Worm (Caenorhabditis elegans) whole organism, L1 larva: ENCODE results near the gene Y102A5C.36.
A peak's percentile ranks its signal among the peaks of the same experiment; 100 is the strongest.

ENCODE experiments used
- C34B4.2 ChIP-seq: sonication (generic microtip); optimal IDR thresholded peaks from 2 replicates; lab custom pipeline; 2017; ENCODE audit warnings: mild to moderate bottlenecking, missing genetic modification characterization, missing compliant biosample characterization
- aly-2 ChIP-seq: fragments of 150-350 bp; optimal IDR thresholded peaks from 2 replicates; lab custom pipeline; 2014; ENCODE audit warnings: missing biosample characterization, missing genetic modification characterization
- ama-1 ChIP-seq: fragments of 150-350 bp; optimal IDR thresholded peaks from 2 replicates; lab custom pipeline; 2014
- ceh-63 ChIP-seq: fragments of 200-800 bp; sonication (Bioruptor generic); optimal IDR thresholded peaks from 2 replicates; lab custom pipeline; 2018; ENCODE audit warnings: mild to moderate bottlenecking, missing genetic modification characterization, missing compliant biosample characterization
- ceh-82 ChIP-seq, 3 experiments: fragments of 150-350 bp in 1 of 3; sonication (generic microtip) in 2 of 3; optimal IDR thresholded peaks; 2 replicates each; lab custom pipeline; 2014 to 2017; ENCODE audit warnings: missing biosample characterization in 3 of 3, missing genetic modification characterization in 3 of 3
- ceh-88 ChIP-seq: fragments of 200-800 bp; sonication (Bioruptor generic); IDR thresholded peaks from 2 replicates; pipeline ENCODE4 v1.3.6; 2022; ENCODE audit warnings: missing genetic modification characterization, missing compliant biosample characterization
- dpl-1 ChIP-seq, 3 experiments: fragments of 150-350 bp in 2 of 3; sonication (generic microtip) in 1 of 3; optimal IDR thresholded peaks; 2 replicates each; lab custom pipeline; 2014 to 2017; ENCODE audit warnings: missing biosample characterization in 3 of 3, missing genetic modification characterization in 3 of 3, missing genetic modification reagents in 3 of 3
- dsc-1 ChIP-seq: sonication (generic microtip); optimal IDR thresholded peaks from 2 replicates; lab custom pipeline; 2016; ENCODE audit warnings: mild to moderate bottlenecking, missing genetic modification characterization, missing compliant biosample characterization
- egl-13 ChIP-seq: sonication (generic microtip); optimal IDR thresholded peaks from 2 replicates; lab custom pipeline; 2016; ENCODE audit warnings: missing genotype, missing genetic modification reagents, missing genetic modification characterization, missing compliant biosample characterization
- egl-27 ChIP-seq, 2 experiments: fragments of 150-350 bp in 1 of 2; sonication (generic microtip); optimal IDR thresholded peaks; 3 replicates each; lab custom pipeline; 2017 to 2018; ENCODE audit warnings: missing biosample characterization in 2 of 2, missing genetic modification characterization in 2 of 2, missing genetic modification reagents in 2 of 2
- fkh-8 ChIP-seq: sonication (generic microtip); optimal IDR thresholded peaks from 2 replicates; lab custom pipeline; 2016; ENCODE audit warnings: mild to moderate bottlenecking, missing genetic modification characterization, missing compliant biosample characterization
- fos-1 ChIP-seq: fragments of 150-350 bp; optimal IDR thresholded peaks from 2 replicates; lab custom pipeline; 2014; ENCODE audit warnings: missing biosample characterization, missing genetic modification characterization
- hlh-4 ChIP-seq: sonication (generic microtip); optimal IDR thresholded peaks from 2 replicates; lab custom pipeline; 2016; ENCODE audit warnings: mild to moderate bottlenecking, missing genetic modification characterization, missing compliant biosample characterization
- irx-1 ChIP-seq: sonication (generic microtip); optimal IDR thresholded peaks from 2 replicates; lab custom pipeline; 2016; ENCODE audit warnings: missing genetic modification characterization, missing compliant biosample characterization
- lin-13 ChIP-seq: fragments of 150-350 bp; optimal IDR thresholded peaks from 2 replicates; lab custom pipeline; 2014; ENCODE audit warnings: missing biosample characterization, missing genetic modification reagents, missing genetic modification characterization
- lin-14 ChIP-seq: fragments of 200-800 bp; sonication (Bioruptor generic); optimal IDR thresholded peaks from 2 replicates; lab custom pipeline; 2018; ENCODE audit warnings: mild to moderate bottlenecking, missing genetic modification characterization, moderate library complexity, missing compliant biosample characterization
- lin-39 ChIP-seq: fragments of 150-350 bp; optimal IDR thresholded peaks from 2 replicates; lab custom pipeline; 2014; ENCODE audit warnings: missing biosample characterization, missing genetic modification reagents, missing genetic modification characterization
- lir-3 ChIP-seq: sonication (generic microtip); optimal IDR thresholded peaks from 2 replicates; lab custom pipeline; 2016; ENCODE audit warnings: mild to moderate bottlenecking, missing genetic modification characterization, moderate library complexity, missing compliant biosample characterization; ENCODE audit not compliant: poor library complexity
- mab-9 ChIP-seq: fragments of 200-800 bp; sonication (Bioruptor generic); IDR thresholded peaks from 2 replicates; pipeline ENCODE4 v1.3.6; 2022; ENCODE audit warnings: missing genetic modification reagents, missing genetic modification characterization, missing compliant biosample characterization
- mdl-1 ChIP-seq, 2 experiments: fragments of 150-350 bp; optimal IDR thresholded peaks; 2 replicates each; lab custom pipeline; 2014 to 2017; ENCODE audit warnings: missing biosample characterization in 2 of 2, missing genetic modification characterization in 2 of 2, inconsistent platforms in 1 of 2
- nhr-19 ChIP-seq: fragments of 200-800 bp; sonication (Bioruptor generic); conservative IDR thresholded peaks from 2 replicates; pipeline ENCODE4 v1.3.6; 2022; ENCODE audit warnings: missing genetic modification characterization, missing compliant biosample characterization
- nhr-20 ChIP-seq: sonication (generic microtip); optimal IDR thresholded peaks from 2 replicates; lab custom pipeline; 2016; ENCODE audit warnings: mild to moderate bottlenecking, missing genetic modification characterization, missing compliant biosample characterization
- nhr-237 ChIP-seq: fragments of 150-350 bp; optimal IDR thresholded peaks from 2 replicates; lab custom pipeline; 2014; ENCODE audit warnings: missing biosample characterization, missing genetic modification characterization
- nhr-71 ChIP-seq: sonication (generic microtip); optimal IDR thresholded peaks from 2 replicates; lab custom pipeline; 2016; ENCODE audit warnings: mild to moderate bottlenecking, missing genetic modification characterization, moderate library complexity, missing compliant biosample characterization
- nhr-76 ChIP-seq: sonication (generic microtip); optimal IDR thresholded peaks from 2 replicates; lab custom pipeline; 2017; ENCODE audit warnings: missing biosample characterization, missing genetic modification characterization
- nhr-77 ChIP-seq: fragments of 150-350 bp; optimal IDR thresholded peaks from 2 replicates; lab custom pipeline; 2014; ENCODE audit warnings: missing biosample characterization, missing genetic modification characterization
- nhr-84 ChIP-seq: sonication (generic microtip); optimal IDR thresholded peaks from 2 replicates; lab custom pipeline; 2017; ENCODE audit warnings: missing biosample characterization, missing genetic modification characterization
- nhr-85 ChIP-seq: sonication (generic microtip); peaks from one replicate; lab custom pipeline; 2016; ENCODE audit warnings: missing genetic modification characterization, inconsistent platforms, missing compliant biosample characterization
- pag-3 ChIP-seq: sonication (generic microtip); optimal IDR thresholded peaks from 2 replicates; lab custom pipeline; 2017; ENCODE audit warnings: missing genetic modification characterization, mild to moderate bottlenecking, missing compliant biosample characterization, antibody characterized with exemption, borderline replicate concordance; ENCODE audit not compliant: insufficient read depth
- pax-3 ChIP-seq: fragments of 200-800 bp; sonication (Bioruptor generic); optimal IDR thresholded peaks from 2 replicates; lab custom pipeline; 2018; ENCODE audit warnings: mild to moderate bottlenecking, missing genetic modification characterization, moderate library complexity, missing compliant biosample characterization
- sptf-1 ChIP-seq: fragments of 150-350 bp; optimal IDR thresholded peaks from 2 replicates; lab custom pipeline; 2014; ENCODE audit warnings: missing biosample characterization, missing genetic modification characterization
- swsn-7 ChIP-seq: sonication (generic microtip); optimal IDR thresholded peaks from 2 replicates; lab custom pipeline; 2016; ENCODE audit warnings: missing genetic modification characterization, missing compliant biosample characterization
- unc-30 ChIP-seq: sonication (generic microtip); optimal IDR thresholded peaks from 2 replicates; lab custom pipeline; 2017; ENCODE audit warnings: missing biosample characterization, missing genetic modification characterization
- unc-62 ChIP-seq: fragments of 150-350 bp; optimal IDR thresholded peaks from 2 replicates; lab custom pipeline; 2014; ENCODE audit warnings: missing biosample characterization, missing genetic modification reagents, missing genetic modification characterization
- unc-86 ChIP-seq: sonication (generic microtip); optimal IDR thresholded peaks from 2 replicates; lab custom pipeline; 2016; ENCODE audit warnings: missing genetic modification characterization, missing compliant biosample characterization

Y102A5C.36 gene

DNA sequence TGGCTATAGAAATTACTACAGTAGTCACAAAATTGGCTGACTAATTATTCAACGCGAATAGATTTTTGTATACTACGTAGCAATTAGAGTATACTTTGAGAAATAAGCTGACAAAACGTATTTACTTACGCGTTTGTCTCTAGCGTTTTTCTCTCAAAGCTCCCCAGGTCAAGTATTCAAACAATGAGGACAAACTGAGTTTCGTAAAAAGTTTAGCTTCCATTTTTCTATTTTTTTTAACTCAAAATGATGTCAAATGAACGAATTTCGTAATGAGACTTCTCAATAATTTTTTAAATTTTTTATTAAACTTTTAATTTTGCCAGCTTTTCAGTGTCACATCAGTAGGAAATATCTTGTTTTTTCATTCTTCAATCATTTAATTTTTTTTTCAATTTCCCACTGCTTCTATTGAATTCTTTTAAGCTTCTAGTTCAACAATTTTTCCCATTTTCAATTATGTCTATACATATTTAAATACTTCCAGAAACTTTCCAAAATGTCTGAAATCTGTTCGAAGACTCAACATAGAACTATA, 38.4 kb downstream of the Y102A5C.36 start, which contains the start of the genes ifas-2 and fbxa-44:
Gene ifas-2, minus strand, starts transcription at position 101 of the 538 bp plus-strand sequence.
Gene fbxa-44, plus strand, starts transcription at position 488 of the 538 bp plus-strand sequence.
- TF ChIP-seq egl-13 (tag; lab: Kevin White, UChicago) (no peak), ceh-63 (GFP tag; lab: Kevin White, UChicago) (no peak), swsn-7 (tag; lab: Kevin White, UChicago) (no peak), lin-13 (GFP tag; lab: Kevin White, UChicago) (no peak), unc-86 (tag; lab: Kevin White, UChicago) (no peak), lir-3 (tag; lab: Kevin White, UChicago) (no peak), ceh-82 (tag; optimal IDR thresholded peaks at IDR 0.05; lab: Kevin White, UChicago) (no peak), nhr-19 (GFP tag; lab: Robert Waterston, UW) (no peak), lin-39 (no peak), unc-30 (tag; lab: Kevin White, UChicago) (no peak), hlh-4 (tag; lab: Kevin White, UChicago) (no peak), ceh-88 (no peak), mab-9 (GFP tag; lab: Robert Waterston, UW) (no peak), nhr-237 (no peak), unc-62 (GFP tag; lab: Kevin White, UChicago) (no peak)

ce11 chrV:16884744-16885143, 42.5 kb downstream of the Y102A5C.36 start, which contains the start of gene F09C6.13:
Gene F09C6.13, plus strand, starts transcription at chrV:16885044.
- TF ChIP-seq pax-3 (tag; lab: Kevin White, UChicago) (no peak), mdl-1 (tag; optimal IDR thresholded peaks at IDR 0.05; lab: Kevin White, UChicago) (no peak), nhr-84 (tag; lab: Kevin White, UChicago) (no peak), lin-39 (no peak), lin-14 (no peak), nhr-76 (tag; lab: Kevin White, UChicago) (no peak), aly-2 (no peak), fkh-8 (no peak), pag-3 (tag; lab: Kevin White, UChicago) (no peak), dpl-1 (GFP tag; optimal IDR thresholded peaks at IDR 0.05; lab: Kevin White, UChicago) (no peak), fos-1 (tag; lab: Kevin White, UChicago) (no peak), sptf-1 (tag; lab: Kevin White, UChicago) (no peak), nhr-71 (tag; lab: Kevin White, UChicago) (no peak)

- TF ChIP-seq nhr-85 (no peak), unc-62 (GFP tag; lab: Kevin White, UChicago) (no peak), nhr-77 (tag; lab: Kevin White, UChicago) (peak; percentile 8), nhr-20 (tag; lab: Kevin White, UChicago) (peak; percentile 47), dsc-1 (tag; lab: Kevin White, UChicago) (no peak), egl-27 (tag; optimal IDR thresholded peaks at IDR 0.05; lab: Kevin White, UChicago) (no peak)
Measured at ce11 chrV:16882260-16882918, 44.9 kb downstream of the Y102A5C.36 start, which contains the start of the genes F09C6.11 and F09C6.12. Gene F09C6.11, minus strand, starts transcription at chrV:16882310. Gene F09C6.12, plus strand, starts transcription at chrV:16882868.

DNA sequence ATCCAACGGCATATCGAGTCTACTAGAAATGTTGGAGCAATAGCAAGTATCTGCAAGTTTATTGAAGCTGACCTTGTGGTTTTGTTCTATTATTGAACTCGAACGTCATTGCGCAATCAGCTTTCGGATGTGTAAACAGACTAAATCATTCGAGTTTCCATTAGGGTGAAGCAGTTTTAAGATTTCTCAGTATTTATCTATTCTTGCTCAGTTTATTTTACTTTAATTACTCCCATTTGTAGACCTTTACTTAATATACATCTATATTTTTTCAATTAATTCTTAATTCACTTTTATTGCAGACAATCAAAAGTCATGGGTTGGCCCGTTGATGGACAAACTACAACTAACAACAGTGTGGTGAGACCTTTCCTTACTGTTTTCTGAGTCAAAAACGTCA, 46.6 kb downstream of the Y102A5C.36 start, which contains the start of gene F09C6.14:
Gene F09C6.14, plus strand, starts transcription at position 301 of the 400 bp plus-strand sequence.
- no peak for TF ChIP-seq C34B4.2 (tag; lab: Kevin White, UChicago)
- TF ChIP-seq ceh-63 (GFP tag; lab: Kevin White, UChicago), result no peak
- TF ChIP-seq ama-1 (lab: Kevin White, UChicago), result no peak
- TF ChIP-seq nhr-76 (tag; lab: Kevin White, UChicago), result no peak
- TF ChIP-seq irx-1, result no peak
